Fruit fly (Drosophila melanogaster) whole organism, embryonic: ENCODE measurements around the gene CG6094.

Experiments used
- CG10209 ChIP-seq: fragments of 200-800 bp; sonication (Bioruptor generic); optimal IDR thresholded peaks from 3 replicates; lab custom pipeline; 2017; ENCODE audit warnings: missing biosample characterization, mild to moderate bottlenecking, missing genetic modification characterization, missing genetic modification reagents
- CG11247 ChIP-seq: fragments of 200-800 bp; sonication (Bioruptor generic); IDR thresholded peaks from 2 replicates; pipeline ENCODE4 v1.3.6; 2022; ENCODE audit warnings: missing biosample characterization, missing genetic modification characterization
- CG11723 ChIP-seq: fragments of 200-800 bp; sonication (Bioruptor generic); optimal IDR thresholded peaks from 2 replicates; lab custom pipeline; 2017; ENCODE audit warnings: missing biosample characterization, mild to moderate bottlenecking, missing genetic modification characterization
- CG12391 ChIP-seq: fragments of 200-800 bp; sonication (Bioruptor generic); optimal IDR thresholded peaks from 3 replicates; lab custom pipeline; 2018; ENCODE audit warnings: missing biosample characterization, mild to moderate bottlenecking, missing genetic modification characterization, moderate library complexity
- CG13624 ChIP-seq: fragments of 200-800 bp; sonication (Bioruptor generic); optimal IDR thresholded peaks from 2 replicates; lab custom pipeline; 2016; ENCODE audit warnings: missing biosample characterization, missing genetic modification characterization
- CG14667 ChIP-seq: fragments of 200-800 bp; sonication (Bioruptor generic); IDR thresholded peaks from 2 replicates; pipeline ENCODE4 v1.3.6; 2022; ENCODE audit warnings: missing biosample characterization, missing genetic modification characterization
- CG17186 ChIP-seq: fragments of 200-800 bp; sonication (Bioruptor generic); optimal IDR thresholded peaks from 3 replicates; lab custom pipeline; 2017; ENCODE audit warnings: missing biosample characterization, missing genetic modification reagents, missing genetic modification characterization
- CG17385 ChIP-seq: fragments of 200-800 bp; sonication (Bioruptor generic); optimal IDR thresholded peaks from 3 replicates; lab custom pipeline; 2018; ENCODE audit warnings: missing biosample characterization, mild to moderate bottlenecking, missing genetic modification characterization
- CG1792 ChIP-seq: fragments of 200-800 bp; sonication (Bioruptor generic); optimal IDR thresholded peaks from 2 replicates; lab custom pipeline; 2016; ENCODE audit warnings: missing biosample characterization, missing genetic modification characterization
- CG18599 ChIP-seq: fragments of 200-800 bp; sonication (Bioruptor generic); optimal IDR thresholded peaks from 3 replicates; lab custom pipeline; 2017; ENCODE audit warnings: missing biosample characterization, missing genetic modification characterization, mild to moderate bottlenecking, moderate library complexity, missing genetic modification reagents
- CG18764 ChIP-seq: fragments of 200-800 bp; sonication (Bioruptor generic); optimal IDR thresholded peaks from 3 replicates; lab custom pipeline; 2016; ENCODE audit warnings: missing biosample characterization, missing genetic modification characterization
- CG30403 ChIP-seq: fragments of 200-800 bp; sonication (Bioruptor generic); optimal IDR thresholded peaks from 3 replicates; lab custom pipeline; 2016; ENCODE audit warnings: missing biosample characterization, missing genetic modification characterization
- CG31365 ChIP-seq: fragments of 200-800 bp; sonication (Bioruptor generic); optimal IDR thresholded peaks from 2 replicates; lab custom pipeline; 2018; ENCODE audit warnings: missing biosample characterization, mild to moderate bottlenecking, missing genetic modification characterization
- CG3163 ChIP-seq: fragments of 200-800 bp; sonication (Bioruptor generic); optimal IDR thresholded peaks from 3 replicates; lab custom pipeline; 2016; ENCODE audit warnings: missing biosample characterization, missing genetic modification characterization
- CG32767 ChIP-seq: fragments of 200-800 bp; sonication (Bioruptor generic); IDR thresholded peaks from 2 replicates; pipeline ENCODE4 v1.3.6; 2022; ENCODE audit warnings: missing biosample characterization, missing genetic modification characterization
- CG33557 ChIP-seq: fragments of 200-800 bp; sonication (Bioruptor generic); optimal IDR thresholded peaks from 2 replicates; lab custom pipeline; 2019; ENCODE audit warnings: missing biosample characterization, mild to moderate bottlenecking, missing genetic modification characterization, moderate library complexity
- CG3995 ChIP-seq: fragments of 200-800 bp; sonication (Bioruptor generic); optimal IDR thresholded peaks from 3 replicates; lab custom pipeline; 2016; ENCODE audit warnings: missing biosample characterization, missing genetic modification characterization
- CG4707 ChIP-seq: fragments of 200-800 bp; sonication (Bioruptor generic); optimal IDR thresholded peaks from 2 replicates; lab custom pipeline; 2018; ENCODE audit warnings: missing biosample characterization, mild to moderate bottlenecking, missing genetic modification characterization, moderate library complexity
- CG7839 ChIP-seq: fragments of 200-800 bp; sonication (Bioruptor generic); optimal IDR thresholded peaks from 3 replicates; lab custom pipeline; 2018; ENCODE audit warnings: missing biosample characterization, mild to moderate bottlenecking, missing genetic modification characterization, moderate library complexity
- CG7928 ChIP-seq: fragments of 200-800 bp; sonication (Bioruptor generic); optimal IDR thresholded peaks from 2 replicates; lab custom pipeline; 2017; ENCODE audit warnings: missing biosample characterization, mild to moderate bottlenecking, missing genetic modification characterization
- CG8290 ChIP-seq, 3 experiments: fragments of 200-800 bp; sonication (Bioruptor generic); optimal IDR thresholded peaks; 2 replicates each; lab custom pipeline; 2016 to 2019; ENCODE audit warnings: missing biosample characterization in 3 of 3, missing genetic modification characterization in 3 of 3, mild to moderate bottlenecking in 2 of 3, moderate library complexity in 1 of 3
- CG9876 ChIP-seq: fragments of 200-800 bp; sonication (Bioruptor generic); optimal IDR thresholded peaks from 2 replicates; lab custom pipeline; 2016; ENCODE audit warnings: missing biosample characterization, missing genetic modification characterization
- Camta ChIP-seq: fragments of 200-800 bp; sonication (Bioruptor generic); optimal IDR thresholded peaks from 2 replicates; lab custom pipeline; 2016; ENCODE audit warnings: missing biosample characterization, missing genetic modification characterization
- Dad ChIP-seq: fragments of 200-800 bp; sonication (Bioruptor generic); optimal IDR thresholded peaks from 3 replicates; lab custom pipeline; 2016; ENCODE audit warnings: missing biosample characterization, missing genetic modification characterization
- Eip74EF ChIP-seq, 2 experiments: fragments of 200-800 bp in 1 of 2; fragments of >200 bp in 1 of 2; sonication (Bioruptor generic) in 1 of 2; optimal IDR thresholded peaks; 2 replicates each; lab custom pipeline; 2017 to 2019; ENCODE audit warnings: missing biosample characterization in 2 of 2, missing genetic modification characterization in 2 of 2, mild to moderate bottlenecking in 1 of 2, moderate library complexity in 1 of 2
- Max ChIP-seq: fragments of 200-800 bp; sonication (Bioruptor generic); optimal IDR thresholded peaks from 2 replicates; lab custom pipeline; 2016; ENCODE audit warnings: missing biosample characterization, mild to moderate bottlenecking, missing genetic modification characterization
- Med ChIP-seq: fragments of 200-800 bp; sonication (Bioruptor generic); peaks from one replicate; lab custom pipeline; 2016; ENCODE audit warnings: missing biosample characterization, missing genetic modification characterization, mild to moderate bottlenecking, inconsistent platforms, moderate library complexity
- Nf-YB ChIP-seq: fragments of 200-800 bp; sonication (Bioruptor generic); optimal IDR thresholded peaks from 3 replicates; lab custom pipeline; 2019; ENCODE audit warnings: missing biosample characterization, mild to moderate bottlenecking, missing genetic modification characterization, moderate library complexity
- Nf-YC ChIP-seq: fragments of 200-800 bp; optimal IDR thresholded peaks from 3 replicates; lab custom pipeline; 2019; ENCODE audit warnings: missing biosample characterization, mild to moderate bottlenecking, missing genetic modification characterization, moderate library complexity
- Ptx1 ChIP-seq: fragments of 200-800 bp; sonication (Bioruptor generic); IDR thresholded peaks from 2 replicates; pipeline ENCODE4 v1.3.6; 2022; ENCODE audit warnings: missing biosample characterization, missing genetic modification characterization
- Side ChIP-seq: fragments of 200-800 bp; sonication (Bioruptor generic); optimal IDR thresholded peaks from 2 replicates; lab custom pipeline; 2016; ENCODE audit warnings: missing biosample characterization, missing genetic modification characterization
- bigmax ChIP-seq: fragments of 200-800 bp; sonication (Bioruptor generic); optimal IDR thresholded peaks from 2 replicates; lab custom pipeline; 2018; ENCODE audit warnings: missing biosample characterization, mild to moderate bottlenecking, missing genetic modification characterization
- br ChIP-seq: fragments of >200 bp; optimal IDR thresholded peaks from 2 replicates; lab custom pipeline; 2017
- cato ChIP-seq: fragments of 200-800 bp; sonication (Bioruptor generic); optimal IDR thresholded peaks from 2 replicates; lab custom pipeline; 2016; ENCODE audit warnings: missing biosample characterization, missing genetic modification characterization, borderline replicate concordance
- ci ChIP-seq: fragments of 200-800 bp; sonication (Bioruptor generic); IDR thresholded peaks from 3 replicates; pipeline ENCODE4 v1.3.6; 2022; ENCODE audit warnings: missing biosample characterization, missing genetic modification characterization
- crc ChIP-seq: fragments of 200-800 bp; sonication (Bioruptor generic); optimal IDR thresholded peaks from 2 replicates; lab custom pipeline; 2016; ENCODE audit warnings: missing biosample characterization, missing genetic modification characterization
- dan ChIP-seq: fragments of 200-800 bp; sonication (Bioruptor generic); IDR thresholded peaks from 2 replicates; pipeline ENCODE4 v1.3.6; 2022; ENCODE audit warnings: missing biosample characterization, missing genetic modification characterization
- dmrt11E ChIP-seq: fragments of 200-800 bp; sonication (Bioruptor generic); optimal IDR thresholded peaks from 3 replicates; lab custom pipeline; 2018; ENCODE audit warnings: missing biosample characterization, mild to moderate bottlenecking, missing genetic modification characterization, moderate library complexity
- h ChIP-seq: fragments of >200 bp; optimal IDR thresholded peaks from 2 replicates; lab custom pipeline; 2017
- ind ChIP-seq: fragments of 200-800 bp; sonication (Bioruptor generic); optimal IDR thresholded peaks from 3 replicates; lab custom pipeline; 2016; ENCODE audit warnings: missing biosample characterization, missing genetic modification characterization
- jumu ChIP-seq: fragments of 200-800 bp; sonication (Bioruptor generic); optimal IDR thresholded peaks from 3 replicates; lab custom pipeline; 2016; ENCODE audit warnings: missing biosample characterization, missing genetic modification characterization
- lab ChIP-seq: fragments of 200-800 bp; sonication (Bioruptor generic); optimal IDR thresholded peaks from 3 replicates; lab custom pipeline; 2017; ENCODE audit warnings: missing biosample characterization, missing genetic modification characterization, mild to moderate bottlenecking, moderate library complexity, missing genetic modification reagents
- lola ChIP-seq, 3 experiments: fragments of >200 bp in 2 of 3; fragments of 200-800 bp in 1 of 3; sonication (Bioruptor generic) in 1 of 3; optimal IDR thresholded peaks; 2 replicates each; lab custom pipeline; 2017 to 2019; ENCODE audit warnings: missing biosample characterization in 3 of 3, missing genetic modification characterization in 3 of 3, mild to moderate bottlenecking in 1 of 3, moderate library complexity in 1 of 3
- mam ChIP-seq: fragments of 200-800 bp; sonication (Bioruptor generic); optimal IDR thresholded peaks from 3 replicates; lab custom pipeline; 2016; ENCODE audit warnings: missing biosample characterization, missing genetic modification characterization
- nom ChIP-seq: fragments of 200-800 bp; sonication (Bioruptor generic); optimal IDR thresholded peaks from 2 replicates; lab custom pipeline; 2017; ENCODE audit warnings: missing biosample characterization, missing genetic modification characterization, mild to moderate bottlenecking, moderate library complexity, missing genetic modification reagents
- peb ChIP-seq: fragments of 200-800 bp; sonication (Bioruptor generic); IDR thresholded peaks from 2 replicates; pipeline ENCODE4 v1.3.6; 2022; ENCODE audit warnings: missing biosample characterization, missing genetic modification characterization
- sob ChIP-seq: fragments of 200-800 bp; sonication (Bioruptor generic); IDR thresholded peaks from 2 replicates; pipeline ENCODE4 v1.3.6; 2022; ENCODE audit warnings: missing biosample characterization, missing genetic modification characterization
- sug ChIP-seq: fragments of 200-800 bp; optimal IDR thresholded peaks from 2 replicates; lab custom pipeline; 2019; ENCODE audit warnings: missing biosample characterization, mild to moderate bottlenecking, missing genetic modification characterization, moderate library complexity
- tgo ChIP-seq: fragments of 200-800 bp; sonication (Bioruptor generic); IDR thresholded peaks from 3 replicates; pipeline ENCODE4 v1.3.6; 2022; ENCODE audit warnings: missing biosample characterization, missing genetic modification characterization

The CG6094 gene

DNA sequence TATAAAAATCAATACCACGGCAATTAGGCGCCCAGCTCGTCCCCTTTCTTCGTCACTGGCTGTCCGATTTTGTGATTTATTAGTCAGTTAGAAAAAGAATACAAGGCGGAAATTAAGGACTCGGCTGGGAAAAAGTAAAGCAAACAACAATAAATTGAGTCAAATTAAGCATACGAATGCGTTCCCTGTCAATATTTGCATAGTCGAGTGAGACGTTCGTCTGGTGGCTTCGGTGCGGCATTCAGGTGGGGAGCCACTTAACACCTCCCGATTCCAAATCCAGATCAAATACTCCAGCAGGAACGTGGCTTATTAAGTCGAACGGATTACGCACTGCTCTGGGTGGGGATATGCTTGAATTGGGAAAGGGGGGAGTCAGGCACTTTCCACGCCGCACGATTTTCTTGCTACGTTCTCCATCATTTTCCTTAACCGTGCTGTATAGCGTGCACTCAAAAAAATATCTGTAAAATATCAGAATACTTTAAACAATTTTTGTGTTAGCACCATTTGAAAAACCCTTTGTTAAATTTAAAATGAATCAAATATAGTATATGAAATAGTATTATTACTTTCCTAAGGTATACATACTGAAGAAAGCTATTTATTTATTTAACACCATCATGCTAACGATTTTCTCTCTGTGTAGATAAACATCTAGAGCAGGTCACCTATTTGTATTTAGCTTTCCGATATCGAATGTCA, 36.3 kb downstream of the CG6094 start (continued):
- TF ChIP-seq CG10209, result peak; percentile 24
- TF ChIP-seq jumu (GFP tag; lab: Kevin White, UChicago), result no peak
- peak; percentile 47 for TF ChIP-seq CG33557
- TF ChIP-seq CG18764 (GFP tag; lab: Kevin White, UChicago), result peak; percentile 5
- TF ChIP-seq Ptx1, result no peak; the same call in 1 of the 2 replicates
- TF ChIP-seq sug (tag; lab: Kevin White, UChicago), result no peak
- TF ChIP-seq CG17385 (GFP tag; lab: Kevin White, UChicago), result peak; percentile 19
- peak; percentile 15 for TF ChIP-seq ind (GFP tag; lab: Kevin White, UChicago)
- no peak for TF ChIP-seq h (lab: Kevin White, UChicago)
- peak; percentile 1 for TF ChIP-seq Nf-YB (GFP tag; lab: Kevin White, UChicago)
- no peak for TF ChIP-seq CG32767 (GFP tag; lab: Robert Waterston, UW)
- no peak for TF ChIP-seq lab
- peak in 1 of 2 experiments; percentile 52 for TF ChIP-seq Eip74EF (GFP tag; optimal IDR thresholded peaks at IDR 0.05; lab: Kevin White, UChicago)
- TF ChIP-seq CG7928 (GFP tag; lab: Kevin White, UChicago), result no peak
- TF ChIP-seq CG12391 (tag; lab: Kevin White, UChicago), result peak; percentile 80
- no peak for TF ChIP-seq Dad (GFP tag; lab: Kevin White, UChicago)
- TF ChIP-seq Med, result peak; percentile 28
- no peak for TF ChIP-seq sob (GFP tag; lab: Robert Waterston, UW)
- no peak for TF ChIP-seq tgo (GFP tag; lab: Robert Waterston, UW)
- peak; percentile 15; the same call in 1 of the 2 replicates for TF ChIP-seq peb (GFP tag; lab: Robert Waterston, UW)
- TF ChIP-seq CG18599, result no peak
- TF ChIP-seq CG30403 (GFP tag; lab: Kevin White, UChicago), result peak; percentile 53
- TF ChIP-seq CG17186 (GFP tag; lab: Kevin White, UChicago), result no peak
- TF ChIP-seq CG3163 (GFP tag; lab: Kevin White, UChicago), result no peak
- TF ChIP-seq CG1792 (GFP tag; lab: Kevin White, UChicago), result no peak
- no peak for TF ChIP-seq CG11247 (GFP tag; lab: Robert Waterston, UW)
- TF ChIP-seq CG9876 (GFP tag; lab: Kevin White, UChicago), result no peak
- no peak for TF ChIP-seq mam (GFP tag; lab: Kevin White, UChicago)
- no peak for TF ChIP-seq CG11723 (GFP tag; lab: Kevin White, UChicago)
- TF ChIP-seq CG7839 (tag; lab: Kevin White, UChicago), result peak; percentile 60
- no peak for TF ChIP-seq CG14667 (GFP tag; lab: Robert Waterston, UW)
- TF ChIP-seq crc (GFP tag; lab: Kevin White, UChicago), result no peak
- TF ChIP-seq lola (GFP tag; optimal IDR thresholded peaks at IDR 0.05; lab: Kevin White, UChicago), result peak in 1 of 3 experiments; percentile 74
- no peak for TF ChIP-seq br (lab: Kevin White, UChicago)
- TF ChIP-seq Camta (GFP tag; lab: Kevin White, UChicago), result no peak
- no peak for TF ChIP-seq CG4707 (GFP tag; lab: Kevin White, UChicago)
- TF ChIP-seq cato, result no peak
- TF ChIP-seq CG3995 (GFP tag; lab: Kevin White, UChicago), result no peak
- TF ChIP-seq Max (GFP tag; lab: Kevin White, UChicago), result peak; percentile 40
- TF ChIP-seq dmrt11E (tag; lab: Kevin White, UChicago), result peak; percentile 84
- TF ChIP-seq dan (GFP tag; lab: Robert Waterston, UW), result no peak
- no peak for TF ChIP-seq CG13624 (GFP tag; lab: Kevin White, UChicago)
- TF ChIP-seq ci (GFP tag; lab: Robert Waterston, UW), result peak; percentile 36; the same call in 1 of the 3 replicates
- TF ChIP-seq CG8290 (GFP tag; optimal IDR thresholded peaks at IDR 0.05; lab: Kevin White, UChicago), result peak; percentile 40
- TF ChIP-seq CG8290 (tag; optimal IDR thresholded peaks at IDR 0.05; lab: Kevin White, UChicago), result no peak
- no peak for TF ChIP-seq Nf-YC (tag; lab: Kevin White, UChicago)
- TF ChIP-seq nom (GFP tag; lab: Kevin White, UChicago), result no peak
- TF ChIP-seq Side (GFP tag; lab: Kevin White, UChicago), result no peak
- TF ChIP-seq bigmax (GFP tag; lab: Kevin White, UChicago), result no peak
- TF ChIP-seq CG31365 (tag; lab: Kevin White, UChicago), result no peak
